Worm (Caenorhabditis elegans) whole organism, mixed stage, embryonic: ENCODE measurements around the gene ada-2.

Experiments
- M03D4.4 ChIP-seq: sonication (generic microtip); optimal IDR thresholded peaks from 2 replicates; lab custom pipeline; 2017; ENCODE audit warnings: mild to moderate bottlenecking, missing genetic modification characterization, missing compliant biosample characterization
- blmp-1 ChIP-seq: fragments of 150-350 bp; optimal IDR thresholded peaks from 2 replicates; lab custom pipeline; 2014; ENCODE audit warnings: missing biosample characterization, missing genetic modification characterization
- ceh-39 ChIP-seq: fragments of 150-350 bp; optimal IDR thresholded peaks from 2 replicates; lab custom pipeline; 2014; ENCODE audit warnings: missing biosample characterization, missing genetic modification characterization
- ceh-43 ChIP-seq: fragments of 200-800 bp; sonication (Bioruptor generic); optimal IDR thresholded peaks from 2 replicates; lab custom pipeline; 2018; ENCODE audit warnings: mild to moderate bottlenecking, missing genetic modification characterization, moderate library complexity, missing compliant biosample characterization
- ceh-83 ChIP-seq: fragments of 200-800 bp; sonication (Bioruptor generic); optimal IDR thresholded peaks from 2 replicates; lab custom pipeline; 2018; ENCODE audit warnings: mild to moderate bottlenecking, missing genetic modification characterization, missing compliant biosample characterization
- ces-1 ChIP-seq: fragments of 150-350 bp; optimal IDR thresholded peaks from 2 replicates; lab custom pipeline; 2014; ENCODE audit warnings: missing biosample characterization, missing genetic modification reagents, missing genetic modification characterization
- cnd-1 ChIP-seq: fragments of 200-800 bp; sonication (Bioruptor generic); optimal IDR thresholded peaks from 2 replicates; lab custom pipeline; 2018; ENCODE audit warnings: mild to moderate bottlenecking, missing genetic modification characterization, missing compliant biosample characterization
- drap-1 ChIP-seq: fragments of 200-800 bp; sonication (Bioruptor generic); optimal IDR thresholded peaks from 3 replicates; lab custom pipeline; 2018; ENCODE audit warnings: mild to moderate bottlenecking, missing genetic modification characterization, missing compliant biosample characterization
- elt-1 ChIP-seq: sonication (generic microtip); optimal IDR thresholded peaks from 2 replicates; lab custom pipeline; 2017; ENCODE audit warnings: missing genetic modification characterization, mild to moderate bottlenecking, missing compliant biosample characterization, antibody characterized with exemption, moderate library complexity, borderline replicate concordance; ENCODE audit not compliant: insufficient read depth
- elt-3 ChIP-seq: fragments of 150-350 bp; optimal IDR thresholded peaks from 2 replicates; lab custom pipeline; 2014; ENCODE audit warnings: missing biosample characterization, missing genetic modification characterization
- flh-1 ChIP-seq: fragments of 200-800 bp; sonication (Bioruptor generic); optimal IDR thresholded peaks from 2 replicates; lab custom pipeline; 2018; ENCODE audit warnings: mild to moderate bottlenecking, missing genetic modification characterization, moderate library complexity, missing compliant biosample characterization
- hlh-1 ChIP-seq: fragments of 150-350 bp; optimal IDR thresholded peaks from 2 replicates; lab custom pipeline; 2014; ENCODE audit warnings: missing biosample characterization, missing genetic modification reagents, missing genetic modification characterization
- lin-13 ChIP-seq: fragments of 150-350 bp; optimal IDR thresholded peaks from 2 replicates; lab custom pipeline; 2014; ENCODE audit warnings: missing biosample characterization, missing genetic modification characterization
- lin-32 ChIP-seq: fragments of 200-800 bp; sonication (Bioruptor generic); optimal IDR thresholded peaks from 2 replicates; lab custom pipeline; 2018; ENCODE audit warnings: mild to moderate bottlenecking, missing genetic modification characterization, missing compliant biosample characterization
- lsy-2 ChIP-seq: fragments of 150-350 bp; optimal IDR thresholded peaks from 2 replicates; lab custom pipeline; 2014; ENCODE audit warnings: missing biosample characterization, missing genetic modification characterization
- mab-5 ChIP-seq: fragments of 150-350 bp; optimal IDR thresholded peaks from 2 replicates; lab custom pipeline; 2014; ENCODE audit warnings: missing biosample characterization, missing genetic modification characterization
- mep-1 ChIP-seq: fragments of 150-350 bp; optimal IDR thresholded peaks from 2 replicates; lab custom pipeline; 2017; ENCODE audit warnings: missing biosample characterization, missing genetic modification reagents, missing genetic modification characterization, inconsistent platforms
- mls-2 ChIP-seq: sonication (generic microtip); optimal IDR thresholded peaks from 2 replicates; lab custom pipeline; 2016; ENCODE audit warnings: mild to moderate bottlenecking, missing genetic modification characterization, moderate library complexity, missing compliant biosample characterization
- nhr-12 ChIP-seq: fragments of 150-350 bp; optimal IDR thresholded peaks from 2 replicates; lab custom pipeline; 2014; ENCODE audit warnings: missing biosample characterization, missing genetic modification characterization
- nhr-2 ChIP-seq: fragments of 150-350 bp; optimal IDR thresholded peaks from 2 replicates; lab custom pipeline; 2014; ENCODE audit warnings: missing biosample characterization, missing genetic modification characterization
- nhr-237 ChIP-seq: fragments of 150-350 bp; optimal IDR thresholded peaks from 2 replicates; lab custom pipeline; 2014; ENCODE audit warnings: missing biosample characterization, missing genetic modification characterization
- nhr-28 ChIP-seq: fragments of 150-350 bp; optimal IDR thresholded peaks from 2 replicates; lab custom pipeline; 2014; ENCODE audit warnings: missing biosample characterization, missing genetic modification characterization
- nhr-76 ChIP-seq: sonication (generic microtip); optimal IDR thresholded peaks from 2 replicates; lab custom pipeline; 2017; ENCODE audit warnings: missing biosample characterization, missing genetic modification characterization
- pha-4 ChIP-seq: fragments of 150-350 bp; optimal IDR thresholded peaks from 2 replicates; lab custom pipeline; 2018; ENCODE audit warnings: missing biosample characterization, missing genetic modification reagents, missing genetic modification characterization
- sem-2 ChIP-seq: fragments of 200-800 bp; sonication (Bioruptor generic); optimal IDR thresholded peaks from 2 replicates; lab custom pipeline; 2018; ENCODE audit warnings: mild to moderate bottlenecking, missing genetic modification characterization, missing compliant biosample characterization
- snpc-4 ChIP-seq: fragments of 150-350 bp; optimal IDR thresholded peaks from 2 replicates; lab custom pipeline; 2014; ENCODE audit warnings: missing biosample characterization, missing genetic modification characterization
- sptf-1 ChIP-seq: sonication (generic microtip); optimal IDR thresholded peaks from 2 replicates; lab custom pipeline; 2017; ENCODE audit warnings: mild to moderate bottlenecking, missing genetic modification characterization, moderate library complexity, missing compliant biosample characterization
- tbx-8 ChIP-seq: fragments of 200-800 bp; sonication (Bioruptor generic); optimal IDR thresholded peaks from 2 replicates; lab custom pipeline; 2018; ENCODE audit warnings: mild to moderate bottlenecking, missing genetic modification characterization, moderate library complexity, missing compliant biosample characterization
- unc-120 ChIP-seq: sonication (generic microtip); optimal IDR thresholded peaks from 2 replicates; lab custom pipeline; 2017; ENCODE audit warnings: missing genetic modification characterization, missing compliant biosample characterization; ENCODE audit not compliant: poor library complexity, severe bottlenecking
- unc-39 ChIP-seq: fragments of 150-350 bp; optimal IDR thresholded peaks from 2 replicates; lab custom pipeline; 2014; ENCODE audit warnings: missing biosample characterization, missing genetic modification characterization
- unc-62 ChIP-seq: fragments of 150-350 bp; optimal IDR thresholded peaks from 2 replicates; lab custom pipeline; 2014; ENCODE audit warnings: missing biosample characterization, missing genetic modification reagents, missing genetic modification characterization
- zip-8 ChIP-seq: fragments of 150-350 bp; optimal IDR thresholded peaks from 2 replicates; lab custom pipeline; 2014; ENCODE audit warnings: missing biosample characterization, missing genetic modification characterization
- ztf-11 ChIP-seq: fragments of 150-350 bp; optimal IDR thresholded peaks from 2 replicates; lab custom pipeline; 2014; ENCODE audit warnings: missing biosample characterization, missing genetic modification characterization

Gene ada-2

ce11 chrII:7269783-7270182 lies 17.7 kb downstream of the ada-2 start:
- TF ChIP-seq sem-2 (no peak), ztf-11 (tag; lab: Kevin White, UChicago) (no peak), nhr-2 (tag; lab: Kevin White, UChicago) (no peak), elt-3 (no peak), lsy-2 (tag; lab: Kevin White, UChicago) (no peak), mab-5 (tag; lab: Kevin White, UChicago) (no peak), ceh-83 (GFP tag; lab: Kevin White, UChicago) (no peak), mep-1 (tag; lab: Kevin White, UChicago) (no peak), lin-32 (no peak), nhr-12 (tag; lab: Kevin White, UChicago) (no peak), M03D4.4 (tag; lab: Kevin White, UChicago) (no peak), nhr-76 (tag; lab: Kevin White, UChicago) (no peak), hlh-1 (tag; lab: Kevin White, UChicago) (no peak), mls-2 (tag; lab: Kevin White, UChicago) (no peak)

DNA sequence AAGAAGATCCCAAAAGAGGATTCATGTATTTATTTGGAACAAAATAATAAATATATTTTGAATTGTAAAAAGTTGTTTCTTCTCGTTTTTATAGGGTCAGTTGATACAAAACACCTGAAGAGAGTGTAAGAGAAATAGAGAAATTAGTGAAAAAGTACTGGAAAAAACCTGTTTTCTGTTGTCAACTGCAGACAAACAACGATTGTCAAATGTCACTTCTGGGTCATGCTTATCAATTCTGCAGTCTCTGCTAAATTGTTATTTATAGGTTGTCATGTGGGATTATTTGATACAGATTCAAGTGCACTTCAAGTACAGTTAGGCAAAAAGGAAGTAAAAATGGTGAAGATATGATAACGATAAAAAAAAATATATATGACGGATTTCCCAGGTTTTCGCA lies 20.5 kb downstream of the ada-2 start:
- no peak for TF ChIP-seq zip-8 (tag; lab: Kevin White, UChicago)
- TF ChIP-seq mab-5 (tag; lab: Kevin White, UChicago) = no peak
- TF ChIP-seq hlh-1 (tag; lab: Kevin White, UChicago) = no peak
- TF ChIP-seq unc-120 = no peak
- no peak for TF ChIP-seq M03D4.4 (tag; lab: Kevin White, UChicago)
- TF ChIP-seq tbx-8 (GFP tag; lab: Kevin White, UChicago) = no peak
- no peak for TF ChIP-seq pha-4 (tag; lab: Kevin White, UChicago)
- no peak for TF ChIP-seq nhr-237 (tag; lab: Kevin White, UChicago)
- no peak for TF ChIP-seq ceh-83 (GFP tag; lab: Kevin White, UChicago)
- no peak for TF ChIP-seq nhr-12 (tag; lab: Kevin White, UChicago)
- TF ChIP-seq unc-62 = no peak
- no peak for TF ChIP-seq unc-39 (tag; lab: Kevin White, UChicago)
- no peak for TF ChIP-seq mep-1 (tag; lab: Kevin White, UChicago)
- TF ChIP-seq cnd-1 = no peak
- no peak for TF ChIP-seq ceh-39 (tag; lab: Kevin White, UChicago)
- no peak for TF ChIP-seq ztf-11 (tag; lab: Kevin White, UChicago)
- TF ChIP-seq ceh-43 = no peak

DNA sequence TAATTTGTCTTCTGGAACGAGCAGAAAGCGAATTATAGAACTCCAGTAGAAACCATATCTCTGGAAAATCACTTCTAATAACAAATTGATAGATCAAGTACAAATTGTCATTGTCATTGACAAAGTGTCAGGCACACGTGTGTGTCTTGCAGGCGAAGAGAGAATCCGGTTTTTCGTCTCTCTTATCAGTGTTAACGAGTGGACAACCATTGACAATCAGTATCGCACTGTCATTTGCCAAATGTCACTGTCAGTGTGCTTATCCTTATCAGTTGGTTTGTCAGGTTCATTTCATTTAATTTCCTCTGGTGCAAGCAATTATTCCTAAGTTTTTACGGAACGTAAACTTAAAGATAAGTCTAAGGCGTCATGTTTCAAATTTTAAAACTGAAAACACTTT lies 21.5 kb downstream of the ada-2 start:
- TF ChIP-seq drap-1 (GFP tag; lab: Kevin White, UChicago) = no peak
- no peak for TF ChIP-seq ces-1 (GFP tag; lab: Kevin White, UChicago)
- TF ChIP-seq snpc-4 (tag; lab: Kevin White, UChicago) = no peak
- TF ChIP-seq nhr-12 (tag; lab: Kevin White, UChicago) = no peak
- no peak for TF ChIP-seq cnd-1
- TF ChIP-seq lin-32 = no peak
- no peak for TF ChIP-seq nhr-2 (tag; lab: Kevin White, UChicago)
- TF ChIP-seq ceh-39 (tag; lab: Kevin White, UChicago) = no peak
- TF ChIP-seq ceh-43 = no peak
- no peak for TF ChIP-seq sptf-1 (tag; lab: Kevin White, UChicago)
- TF ChIP-seq nhr-76 (tag; lab: Kevin White, UChicago) = no peak
- TF ChIP-seq hlh-1 (tag; lab: Kevin White, UChicago) = no peak
- TF ChIP-seq elt-3 = no peak
- no peak for TF ChIP-seq mab-5 (tag; lab: Kevin White, UChicago)

- TF ChIP-seq lin-32 = no peak
- TF ChIP-seq nhr-237 (tag; lab: Kevin White, UChicago) = no peak
- no peak for TF ChIP-seq unc-62
- no peak for TF ChIP-seq lin-13 (tag; lab: Kevin White, UChicago)
- TF ChIP-seq sem-2 = no peak
- TF ChIP-seq drap-1 (GFP tag; lab: Kevin White, UChicago) = no peak
Measured at ce11 chrII:7277257-7277656, 25.2 kb downstream of the ada-2 start.

DNA sequence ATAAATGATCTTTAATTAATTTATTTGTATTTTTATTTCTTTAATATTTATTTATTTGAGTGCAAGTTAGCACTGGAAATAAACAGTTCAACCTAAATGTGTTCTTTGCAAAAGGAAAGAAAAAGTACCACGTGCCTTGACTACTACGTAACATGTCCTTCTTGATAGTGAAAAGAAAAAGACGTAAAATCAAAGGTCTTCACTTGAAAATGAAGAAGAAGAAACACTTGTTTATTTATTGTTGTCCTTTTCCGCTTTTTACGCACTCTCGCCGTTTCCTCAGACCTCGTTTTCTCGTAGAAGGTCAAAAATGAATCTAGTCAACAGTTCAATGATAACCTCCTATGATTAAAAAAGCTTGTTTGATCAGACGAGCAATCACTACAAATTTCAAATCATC lies 25.9 kb downstream of the ada-2 start:
- TF ChIP-seq unc-62 (no peak), elt-1 (tag; lab: Kevin White, UChicago) (no peak), ztf-11 (tag; lab: Kevin White, UChicago) (no peak), ceh-43 (no peak), unc-120 (no peak), mls-2 (tag; lab: Kevin White, UChicago) (no peak), ceh-39 (tag; lab: Kevin White, UChicago) (no peak), hlh-1 (tag; lab: Kevin White, UChicago) (no peak), sptf-1 (tag; lab: Kevin White, UChicago) (no peak), nhr-28 (tag; lab: Kevin White, UChicago) (no peak), nhr-2 (tag; lab: Kevin White, UChicago) (no peak), sem-2 (no peak), mep-1 (tag; lab: Kevin White, UChicago) (no peak), elt-3 (no peak), snpc-4 (tag; lab: Kevin White, UChicago) (no peak), blmp-1 (tag; lab: Kevin White, UChicago) (no peak), ceh-83 (GFP tag; lab: Kevin White, UChicago) (no peak), flh-1 (GFP tag; lab: Kevin White, UChicago) (no peak), M03D4.4 (tag; lab: Kevin White, UChicago) (no peak)
